Worm (Caenorhabditis elegans): ENCODE data around the gene srz-97.

srz-97 gene

ce11 chrV:14428865-14429264 lies 39.2 kb downstream of the srz-97 start, which contains the start of gene F23B12.1:
Gene F23B12.1 (plus strand): TSS chrV:14429165.
- TF ChIP-seq ztf-4 (tag; optimal IDR thresholded peaks at IDR 0.05) (no peak), ceh-16 (tag; optimal IDR thresholded peaks at IDR 0.05) (no peak), fos-1 (tag; optimal IDR thresholded peaks at IDR 0.05) (no peak)

- TF ChIP-seq ztf-4 (tag; optimal IDR thresholded peaks at IDR 0.05), result no peak
- no peak for TF ChIP-seq lin-15B (tag; optimal IDR thresholded peaks at IDR 0.05)
- no peak for TF ChIP-seq zag-1 (tag; optimal IDR thresholded peaks at IDR 0.05)
- no peak for TF ChIP-seq lsy-12 (tag; optimal IDR thresholded peaks at IDR 0.05)
- no peak for TF ChIP-seq eor-1 (tag; optimal IDR thresholded peaks at IDR 0.05)
- TF ChIP-seq lin-39 (tag; optimal IDR thresholded peaks at IDR 0.05), result no peak
- no peak for TF ChIP-seq R02D3.7 (tag; optimal IDR thresholded peaks at IDR 0.05)
- TF ChIP-seq daf-12 (tag; optimal IDR thresholded peaks at IDR 0.05), result no peak
- no peak for TF ChIP-seq nhr-25 (tag; optimal IDR thresholded peaks at IDR 0.05)
- TF ChIP-seq elt-1 (tag; optimal IDR thresholded peaks at IDR 0.05), result no peak
- TF ChIP-seq unc-39 (tag; optimal IDR thresholded peaks at IDR 0.05), result no peak
- TF ChIP-seq nhr-28 (tag; optimal IDR thresholded peaks at IDR 0.05), result no peak
- no peak for TF ChIP-seq ceh-28 (tag; optimal IDR thresholded peaks at IDR 0.05)
Measured at ce11 chrV:14427069-14427825, 40.8 kb downstream of the srz-97 start.

- TF ChIP-seq nhr-237 (tag; optimal IDR thresholded peaks at IDR 0.05), result no peak
- TF ChIP-seq ceh-16 (tag; optimal IDR thresholded peaks at IDR 0.05), result no peak
- TF ChIP-seq snpc-4 (tag; optimal IDR thresholded peaks at IDR 0.05), result no peak
- no peak for TF ChIP-seq ceh-9 (tag; optimal IDR thresholded peaks at IDR 0.05)
- no peak for TF ChIP-seq daf-12 (tag; optimal IDR thresholded peaks at IDR 0.05)
- no peak for TF ChIP-seq nhr-76 (tag; optimal IDR thresholded peaks at IDR 0.05)
- no peak for TF ChIP-seq elt-2 (tag; optimal IDR thresholded peaks at IDR 0.05)
- no peak for TF ChIP-seq mml-1 (tag; optimal IDR thresholded peaks at IDR 0.05)
- TF ChIP-seq mdl-1 (tag; optimal IDR thresholded peaks at IDR 0.05), result no peak
- TF ChIP-seq unc-62 (GFP tag; optimal IDR thresholded peaks at IDR 0.05), result no peak
- no peak for TF ChIP-seq unc-39 (tag; optimal IDR thresholded peaks at IDR 0.05)
- no peak for TF ChIP-seq egl-27 (tag; optimal IDR thresholded peaks at IDR 0.05)
- TF ChIP-seq aly-2 (tag; optimal IDR thresholded peaks at IDR 0.05), result no peak
- TF ChIP-seq skn-1 (tag; optimal IDR thresholded peaks at IDR 0.05), result no peak
- TF ChIP-seq ceh-28 (tag; optimal IDR thresholded peaks at IDR 0.05), result no peak
- no peak for TF ChIP-seq egl-5 (tag; optimal IDR thresholded peaks at IDR 0.05)
- TF ChIP-seq lin-15B (tag; optimal IDR thresholded peaks at IDR 0.05), result no peak
- no peak for TF ChIP-seq ztf-4 (tag; optimal IDR thresholded peaks at IDR 0.05)
Measured at ce11 chrV:14426013-14426412, 42.0 kb downstream of the srz-97 start.

- TF ChIP-seq nfya-1 (tag; optimal IDR thresholded peaks at IDR 0.05; ENCODE audit: insufficient read depth) (no peak), lsy-12 (tag; optimal IDR thresholded peaks at IDR 0.05) (no peak), snpc-4 (tag; optimal IDR thresholded peaks at IDR 0.05) (peak; percentile 54), lin-15B (tag; optimal IDR thresholded peaks at IDR 0.05) (peak; percentile 5), nhr-43 (tag; optimal IDR thresholded peaks at IDR 0.05; ENCODE audit: poor library complexity, severe bottlenecking) (peak; percentile 53), egl-5 (tag; optimal IDR thresholded peaks at IDR 0.05) (peak; percentile 46)
Measured at ce11 chrV:14424958-14425492, 43.0 kb downstream of the srz-97 start, which contains the start of gene rrsr-1. Gene rrsr-1 (minus strand): TSS chrV:14425008.

ce11 chrV:14423268-14423667 lies 44.8 kb downstream of the srz-97 start, which contains the start of gene rpoa-12:
Gene rpoa-12 (minus strand): TSS chrV:14423304.
- TF ChIP-seq nhr-11 (tag; optimal IDR thresholded peaks at IDR 0.05), result no peak
- no peak for TF ChIP-seq hmg-11 (tag; optimal IDR thresholded peaks at IDR 0.05)
- TF ChIP-seq tbx-2 (tag; optimal IDR thresholded peaks at IDR 0.05), result no peak
- peak; percentile 68 for TF ChIP-seq nhr-25 (tag; optimal IDR thresholded peaks at IDR 0.05)
- peak; percentile 64 for TF ChIP-seq lin-15B (tag; optimal IDR thresholded peaks at IDR 0.05)
- peak; percentile 52 for TF ChIP-seq pha-4 (tag; optimal IDR thresholded peaks at IDR 0.05)
- peak; percentile 46 for TF ChIP-seq nfya-1 (tag; optimal IDR thresholded peaks at IDR 0.05; ENCODE audit: insufficient read depth)
- TF ChIP-seq nhr-23 (tag; optimal IDR thresholded peaks at IDR 0.05), result peak; percentile 51
- peak; percentile 24 for TF ChIP-seq snpc-4 (tag; optimal IDR thresholded peaks at IDR 0.05)
- TF ChIP-seq nhr-43 (tag; optimal IDR thresholded peaks at IDR 0.05; ENCODE audit: poor library complexity, severe bottlenecking), result peak; percentile 19
- no peak for TF ChIP-seq ama-1 (optimal IDR thresholded peaks at IDR 0.05)
- no peak for TF ChIP-seq lsy-12 (tag; optimal IDR thresholded peaks at IDR 0.05)
- TF ChIP-seq skn-1 (tag; optimal IDR thresholded peaks at IDR 0.05), result peak; percentile 98
